Fruit fly (Drosophila melanogaster) whole organism, embryonic: ENCODE results near the gene CG8112.
A peak's percentile ranks its signal among the peaks of the same experiment; 100 is the strongest.

Experiments used
- Asciz ChIP-seq: fragments of 200-800 bp; sonication (Bioruptor generic); optimal IDR thresholded peaks from 2 replicates; lab custom pipeline; 2017; ENCODE audit warnings: missing biosample characterization, mild to moderate bottlenecking, missing genetic modification characterization, missing genetic modification reagents
- BtbVII ChIP-seq: fragments of 200-800 bp; sonication (Bioruptor generic); optimal IDR thresholded peaks from 3 replicates; lab custom pipeline; 2017; ENCODE audit warnings: missing biosample characterization, mild to moderate bottlenecking, missing genetic modification characterization
- CG10267 ChIP-seq: fragments of 200-800 bp; sonication (Bioruptor generic); optimal IDR thresholded peaks from 2 replicates; lab custom pipeline; 2018; ENCODE audit warnings: missing biosample characterization, mild to moderate bottlenecking, missing genetic modification characterization, moderate library complexity
- CG13775 ChIP-seq: fragments of 200-800 bp; sonication (Bioruptor generic); optimal IDR thresholded peaks from 3 replicates; lab custom pipeline; 2017; ENCODE audit warnings: missing biosample characterization, mild to moderate bottlenecking, missing genetic modification characterization
- CG14860 ChIP-seq: fragments of 200-800 bp; sonication (Bioruptor generic); IDR thresholded peaks from 3 replicates; pipeline ENCODE4 v1.3.6; 2022; ENCODE audit warnings: missing biosample characterization, missing genetic modification characterization; ENCODE audit not compliant: partially characterized antibody
- CG15601 ChIP-seq: fragments of 200-800 bp; sonication (Bioruptor generic); optimal IDR thresholded peaks from 3 replicates; lab custom pipeline; 2019; ENCODE audit warnings: missing biosample characterization, mild to moderate bottlenecking, missing genetic modification characterization, moderate library complexity
- CG17359 ChIP-seq: fragments of 200-800 bp; sonication (Bioruptor generic); optimal IDR thresholded peaks from 3 replicates; lab custom pipeline; 2018; ENCODE audit warnings: missing biosample characterization, mild to moderate bottlenecking, missing genetic modification characterization, moderate library complexity
- CG17385 ChIP-seq: fragments of 200-800 bp; sonication (Bioruptor generic); optimal IDR thresholded peaks from 3 replicates; lab custom pipeline; 2018; ENCODE audit warnings: missing biosample characterization, mild to moderate bottlenecking, missing genetic modification characterization
- CG1832 ChIP-seq: fragments of 200-800 bp; sonication (Bioruptor generic); optimal IDR thresholded peaks from 2 replicates; lab custom pipeline; 2017; ENCODE audit warnings: missing biosample characterization, mild to moderate bottlenecking, missing genetic modification characterization, inconsistent platforms
- CG18476 ChIP-seq: fragments of 200-800 bp; sonication (Bioruptor generic); optimal IDR thresholded peaks from 2 replicates; lab custom pipeline; 2016; ENCODE audit warnings: missing biosample characterization, mild to moderate bottlenecking, missing genetic modification characterization
- CG33557 ChIP-seq: fragments of 200-800 bp; sonication (Bioruptor generic); optimal IDR thresholded peaks from 2 replicates; lab custom pipeline; 2019; ENCODE audit warnings: missing biosample characterization, mild to moderate bottlenecking, missing genetic modification characterization, moderate library complexity
- CG34224 ChIP-seq: fragments of 200-800 bp; sonication (Bioruptor generic); IDR thresholded peaks from 3 replicates; pipeline ENCODE4 v1.3.6; 2022; ENCODE audit warnings: missing biosample characterization, missing genetic modification characterization; ENCODE audit not compliant: partially characterized antibody
- CG3838 ChIP-seq: fragments of 200-800 bp; sonication (Bioruptor generic); optimal IDR thresholded peaks from 3 replicates; lab custom pipeline; 2016; ENCODE audit warnings: missing biosample characterization, missing genetic modification characterization
- CG4854 ChIP-seq: fragments of 200-800 bp; sonication (Bioruptor generic); optimal IDR thresholded peaks from 2 replicates; lab custom pipeline; 2016; ENCODE audit warnings: missing biosample characterization, missing genetic modification characterization, inconsistent platforms
- CG5953 ChIP-seq: fragments of 200-800 bp; sonication (Bioruptor generic); IDR thresholded peaks from 2 replicates; pipeline ENCODE4 v1.3.6; 2022; ENCODE audit warnings: missing biosample characterization, missing genetic modification characterization
- D19B ChIP-seq: fragments of 200-800 bp; sonication (Bioruptor generic); optimal IDR thresholded peaks from 2 replicates; lab custom pipeline; 2017; ENCODE audit warnings: missing biosample characterization, mild to moderate bottlenecking, missing genetic modification characterization
- Dref ChIP-seq: fragments of 200-800 bp; sonication (Bioruptor generic); IDR thresholded peaks from 2 replicates; pipeline ENCODE4 v1.3.6; 2022; ENCODE audit warnings: missing biosample characterization, missing genetic modification characterization
- Hr3 ChIP-seq: fragments of 200-800 bp; sonication (Bioruptor generic); optimal IDR thresholded peaks from 3 replicates; lab custom pipeline; 2016; ENCODE audit warnings: missing biosample characterization, missing genetic modification characterization
- Jarid2 ChIP-seq: fragments of 200-800 bp; sonication (Bioruptor generic); optimal IDR thresholded peaks from 3 replicates; lab custom pipeline; 2017; ENCODE audit warnings: mild to moderate bottlenecking, missing biosample characterization, missing genetic modification reagents, missing genetic modification characterization
- Kr ChIP-seq: fragments of 200-800 bp; sonication (Bioruptor generic); optimal IDR thresholded peaks from 2 replicates; lab custom pipeline; 2017; ENCODE audit warnings: missing biosample characterization, mild to moderate bottlenecking, missing genetic modification characterization
- Lpt ChIP-seq: fragments of >200 bp; optimal IDR thresholded peaks from 2 replicates; lab custom pipeline; 2018; ENCODE audit warnings: missing biosample characterization, missing genetic modification characterization
- Mrtf ChIP-seq: fragments of 200-800 bp; sonication (Bioruptor generic); IDR thresholded peaks from 3 replicates; pipeline ENCODE4 v1.3.6; 2022; ENCODE audit warnings: missing biosample characterization, missing genetic modification characterization
- NK7.1 ChIP-seq: fragments of 200-800 bp; sonication (Bioruptor generic); optimal IDR thresholded peaks from 3 replicates; lab custom pipeline; 2016; ENCODE audit warnings: missing biosample characterization, missing genetic modification characterization
- Pdp1 ChIP-seq, 2 experiments: fragments of 200-800 bp; sonication (Bioruptor generic); optimal IDR thresholded peaks; 3 replicates each; lab custom pipeline; 2016; ENCODE audit warnings: missing biosample characterization in 2 of 2, missing genetic modification characterization in 2 of 2, mild to moderate bottlenecking in 1 of 2, moderate library complexity in 1 of 2
- Ravus ChIP-seq: fragments of 200-800 bp; sonication (Bioruptor generic); IDR thresholded peaks from 2 replicates; pipeline ENCODE4 v1.3.6; 2022; ENCODE audit warnings: missing biosample characterization, missing genetic modification characterization
- Rfx ChIP-seq: fragments of 200-800 bp; sonication (Bioruptor generic); IDR thresholded peaks from 2 replicates; pipeline ENCODE4 v1.3.6; 2022; ENCODE audit warnings: missing biosample characterization, missing genetic modification characterization
- ab ChIP-seq: fragments of 200-800 bp; sonication (Bioruptor generic); optimal IDR thresholded peaks from 2 replicates; lab custom pipeline; 2016; ENCODE audit warnings: missing biosample characterization, missing genetic modification characterization
- abd-A ChIP-seq: fragments of 200-800 bp; sonication (Bioruptor generic); optimal IDR thresholded peaks from 3 replicates; lab custom pipeline; 2019; ENCODE audit warnings: missing biosample characterization, mild to moderate bottlenecking, missing genetic modification characterization, moderate library complexity
- crol ChIP-seq: fragments of 200-800 bp; sonication (Bioruptor generic); IDR thresholded peaks from 2 replicates; pipeline ENCODE4 v1.3.6; 2022; ENCODE audit warnings: missing biosample characterization, missing genetic modification characterization
- danr ChIP-seq: fragments of 200-800 bp; sonication (Bioruptor generic); IDR thresholded peaks from 2 replicates; pipeline ENCODE4 v1.3.6; 2022; ENCODE audit warnings: missing biosample characterization, missing genetic modification characterization
- dysf ChIP-seq: fragments of 200-800 bp; sonication (Bioruptor generic); IDR thresholded peaks from 3 replicates; pipeline ENCODE4 v1.3.6; 2022; ENCODE audit warnings: missing biosample characterization, missing genetic modification characterization
- fd102C ChIP-seq: fragments of 200-800 bp; sonication (Bioruptor generic); optimal IDR thresholded peaks from 2 replicates; lab custom pipeline; 2018; ENCODE audit warnings: missing biosample characterization, mild to moderate bottlenecking, missing genetic modification characterization, moderate library complexity
- fd3F ChIP-seq: fragments of 200-800 bp; sonication (Bioruptor generic); optimal IDR thresholded peaks from 2 replicates; lab custom pipeline; 2018; ENCODE audit warnings: missing biosample characterization, mild to moderate bottlenecking, missing genetic modification characterization, moderate library complexity
- fd64A ChIP-seq: fragments of 200-800 bp; sonication (Bioruptor generic); optimal IDR thresholded peaks from 3 replicates; lab custom pipeline; 2018; ENCODE audit warnings: missing biosample characterization, mild to moderate bottlenecking, missing genetic modification characterization
- fu2 ChIP-seq: fragments of 200-800 bp; sonication (Bioruptor generic); optimal IDR thresholded peaks from 2 replicates; lab custom pipeline; 2016; ENCODE audit warnings: missing biosample characterization, missing genetic modification characterization
- gsb-n ChIP-seq: fragments of 200-800 bp; sonication (Bioruptor generic); optimal IDR thresholded peaks from 3 replicates; lab custom pipeline; 2018; ENCODE audit warnings: missing biosample characterization, mild to moderate bottlenecking, missing genetic modification characterization
- h ChIP-seq: fragments of >200 bp; optimal IDR thresholded peaks from 2 replicates; lab custom pipeline; 2017
- jing ChIP-seq: fragments of 200-800 bp; sonication (Bioruptor generic); optimal IDR thresholded peaks from 2 replicates; lab custom pipeline; 2018; ENCODE audit warnings: missing biosample characterization, mild to moderate bottlenecking, missing genetic modification characterization
- kah ChIP-seq: fragments of 200-800 bp; sonication (Bioruptor generic); optimal IDR thresholded peaks from 2 replicates; lab custom pipeline; 2018; ENCODE audit warnings: missing biosample characterization, mild to moderate bottlenecking, missing genetic modification characterization
- mld ChIP-seq: fragments of 200-800 bp; sonication (Bioruptor generic); IDR thresholded peaks from 3 replicates; pipeline ENCODE4 v1.3.6; 2022; ENCODE audit warnings: missing biosample characterization, missing genetic modification characterization; ENCODE audit not compliant: partially characterized antibody
- nerfin-2 ChIP-seq: fragments of 200-800 bp; sonication (Bioruptor generic); IDR thresholded peaks from 2 replicates; pipeline ENCODE4 v1.3.6; 2022; ENCODE audit warnings: missing biosample characterization, missing genetic modification characterization; ENCODE audit not compliant: partially characterized antibody
- ranshi ChIP-seq: fragments of 200-800 bp; sonication (Bioruptor generic); IDR thresholded peaks from 2 replicates; pipeline ENCODE4 v1.3.6; 2022; ENCODE audit warnings: missing biosample characterization, missing genetic modification characterization
- scrt ChIP-seq: fragments of 200-800 bp; sonication (Bioruptor generic); optimal IDR thresholded peaks from 2 replicates; lab custom pipeline; 2018; ENCODE audit warnings: missing biosample characterization, mild to moderate bottlenecking, missing genetic modification characterization, moderate library complexity
- seq ChIP-seq: fragments of 200-800 bp; sonication (Bioruptor generic); IDR thresholded peaks from 2 replicates; pipeline ENCODE4 v1.3.6; 2022; ENCODE audit warnings: missing biosample characterization, missing genetic modification characterization
- ssp ChIP-seq: fragments of 200-800 bp; sonication (Bioruptor generic); IDR thresholded peaks from 2 replicates; pipeline ENCODE4 v1.3.6; 2022; ENCODE audit warnings: missing biosample characterization, missing genetic modification characterization
- tna ChIP-seq: fragments of 200-800 bp; sonication (Bioruptor generic); IDR thresholded peaks from 2 replicates; pipeline ENCODE4 v1.3.6; 2022; ENCODE audit warnings: missing biosample characterization, missing genetic modification characterization; ENCODE audit not compliant: partially characterized antibody
- tx ChIP-seq: fragments of 200-800 bp; sonication (Bioruptor generic); optimal IDR thresholded peaks from 2 replicates; lab custom pipeline; 2016; ENCODE audit warnings: missing biosample characterization, missing genetic modification characterization
- usp ChIP-seq: fragments of >200 bp; optimal IDR thresholded peaks from 2 replicates; lab custom pipeline; 2017; ENCODE audit warnings: missing biosample characterization, missing genetic modification characterization
- vfl ChIP-seq: fragments of 200-800 bp; sonication (Bioruptor generic); optimal IDR thresholded peaks from 2 replicates; lab custom pipeline; 2016; ENCODE audit warnings: missing biosample characterization, missing genetic modification characterization

Gene CG8112

DNA sequence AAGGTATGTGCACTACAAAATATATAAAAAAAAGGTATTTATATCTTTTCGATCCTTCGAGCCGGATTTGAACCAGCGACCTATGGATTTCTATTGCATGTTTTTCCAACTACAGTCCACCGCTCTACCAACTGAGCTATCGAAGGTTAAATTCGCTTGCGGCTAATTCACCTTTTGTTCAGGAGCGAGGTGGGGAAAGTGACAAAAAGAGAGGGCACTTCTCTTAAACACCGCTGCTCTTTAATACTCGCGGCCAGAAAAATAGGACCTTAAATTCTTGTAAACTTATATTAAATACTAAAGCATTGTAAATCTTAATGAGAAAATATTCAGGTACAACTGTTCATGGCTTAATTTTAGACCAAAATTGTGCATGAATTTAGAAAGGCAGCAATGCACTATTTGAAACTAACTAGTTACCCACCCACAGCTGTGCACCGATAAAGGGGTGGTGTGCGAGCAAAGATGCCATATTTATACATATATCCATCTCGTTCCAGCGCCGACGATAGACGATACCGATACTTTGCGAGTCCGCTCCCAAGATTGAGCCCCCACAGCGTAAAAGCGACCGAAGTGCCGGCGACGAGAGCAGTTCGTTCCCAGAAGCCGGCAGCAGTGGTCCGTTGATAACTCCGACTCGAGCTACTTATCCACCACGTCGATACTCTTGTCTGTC, 43.6 kb upstream of the CG8112 start:
- TF ChIP-seq gsb-n (tag; lab: Kevin White, UChicago) = peak; percentile 98
- TF ChIP-seq CG34224 (GFP tag; lab: Robert Waterston, UW) = peak; percentile 69; the same call in 1 of the 3 replicates
- TF ChIP-seq CG10267 = peak; percentile 97
- peak; percentile 96 for TF ChIP-seq Hr3 (GFP tag; lab: Kevin White, UChicago)
- no peak; the same call in 1 of the 3 replicates for TF ChIP-seq CG14860 (GFP tag; lab: Robert Waterston, UW)
- TF ChIP-seq ssp (GFP tag; lab: Robert Waterston, UW) = peak; percentile 85
- TF ChIP-seq usp = no peak
- TF ChIP-seq CG17385 (GFP tag; lab: Kevin White, UChicago) = peak; percentile 96
- peak; percentile 96 for TF ChIP-seq CG4854 (GFP tag; lab: Kevin White, UChicago)
- peak; percentile 79 for TF ChIP-seq crol (GFP tag; lab: Robert Waterston, UW)
- TF ChIP-seq BtbVII = peak; percentile 98
- peak; percentile 89 for TF ChIP-seq danr (GFP tag; lab: Robert Waterston, UW)
- TF ChIP-seq Lpt (GFP tag; lab: Kevin White, UChicago) = no peak
- peak; percentile 98 for TF ChIP-seq CG17359 (tag; lab: Kevin White, UChicago)
- TF ChIP-seq mld (GFP tag; lab: Robert Waterston, UW) = peak; percentile 87
- TF ChIP-seq fd102C (GFP tag; lab: Kevin White, UChicago) = peak; percentile 89
- TF ChIP-seq dysf (GFP tag; lab: Robert Waterston, UW) = peak; percentile 97
- TF ChIP-seq kah (GFP tag; lab: Kevin White, UChicago) = peak; percentile 94
- TF ChIP-seq CG18476 (GFP tag; lab: Kevin White, UChicago) = peak; percentile 98
- TF ChIP-seq nerfin-2 (GFP tag; lab: Robert Waterston, UW) = peak; percentile 15; the same call in 1 of the 2 replicates
- TF ChIP-seq h = no peak
- no peak; the same call in none of the 2 replicates for TF ChIP-seq tna (GFP tag; lab: Robert Waterston, UW)
- peak; percentile 93 for TF ChIP-seq CG3838 (GFP tag; lab: Kevin White, UChicago)
- TF ChIP-seq Pdp1 (GFP tag; optimal IDR thresholded peaks at IDR 0.05; lab: Kevin White, UChicago) = peak; percentile 94 to 97
- TF ChIP-seq CG33557 = peak; percentile 94
- peak; percentile 99 for TF ChIP-seq Kr
- TF ChIP-seq seq (GFP tag; lab: Robert Waterston, UW) = peak; percentile 99
- TF ChIP-seq Mrtf (GFP tag; lab: Robert Waterston, UW) = peak; percentile 93
- peak; percentile 95 for TF ChIP-seq CG5953 (GFP tag; lab: Robert Waterston, UW)
- TF ChIP-seq Dref (GFP tag; lab: Robert Waterston, UW) = peak; percentile 72
- peak; percentile 72 for TF ChIP-seq CG1832
- TF ChIP-seq vfl (GFP tag; lab: Kevin White, UChicago) = peak; percentile 94
- peak; percentile 96 for TF ChIP-seq NK7.1 (GFP tag; lab: Kevin White, UChicago)
- TF ChIP-seq CG15601 (tag; lab: Kevin White, UChicago) = peak; percentile 96
- peak; percentile 94 for TF ChIP-seq jing (GFP tag; lab: Kevin White, UChicago)
- TF ChIP-seq scrt (GFP tag; lab: Kevin White, UChicago) = peak; percentile 97
- TF ChIP-seq tx (GFP tag; lab: Kevin White, UChicago) = peak; percentile 96
- TF ChIP-seq Rfx (GFP tag; lab: Robert Waterston, UW) = peak; percentile 97
- peak; percentile 96 for TF ChIP-seq ranshi
- TF ChIP-seq CG13775 (GFP tag; lab: Kevin White, UChicago) = peak; percentile 98
- TF ChIP-seq Asciz = peak; percentile 97
- TF ChIP-seq D19B = peak; percentile 91
- TF ChIP-seq fd3F (GFP tag; lab: Kevin White, UChicago) = peak; percentile 92
- TF ChIP-seq fu2 (GFP tag; lab: Kevin White, UChicago) = peak; percentile 94
- peak; percentile 86 for TF ChIP-seq abd-A (tag; lab: Kevin White, UChicago)
- TF ChIP-seq Jarid2 (GFP tag; lab: Kevin White, UChicago) = peak; percentile 85
- TF ChIP-seq ab (GFP tag; lab: Kevin White, UChicago) = peak; percentile 91
- TF ChIP-seq Ravus (GFP tag; lab: Robert Waterston, UW) = peak; percentile 85
- peak; percentile 98 for TF ChIP-seq fd64A
